Worm (Caenorhabditis elegans): Measurements from ENCODE around the gene F08F3.10.

DNA sequence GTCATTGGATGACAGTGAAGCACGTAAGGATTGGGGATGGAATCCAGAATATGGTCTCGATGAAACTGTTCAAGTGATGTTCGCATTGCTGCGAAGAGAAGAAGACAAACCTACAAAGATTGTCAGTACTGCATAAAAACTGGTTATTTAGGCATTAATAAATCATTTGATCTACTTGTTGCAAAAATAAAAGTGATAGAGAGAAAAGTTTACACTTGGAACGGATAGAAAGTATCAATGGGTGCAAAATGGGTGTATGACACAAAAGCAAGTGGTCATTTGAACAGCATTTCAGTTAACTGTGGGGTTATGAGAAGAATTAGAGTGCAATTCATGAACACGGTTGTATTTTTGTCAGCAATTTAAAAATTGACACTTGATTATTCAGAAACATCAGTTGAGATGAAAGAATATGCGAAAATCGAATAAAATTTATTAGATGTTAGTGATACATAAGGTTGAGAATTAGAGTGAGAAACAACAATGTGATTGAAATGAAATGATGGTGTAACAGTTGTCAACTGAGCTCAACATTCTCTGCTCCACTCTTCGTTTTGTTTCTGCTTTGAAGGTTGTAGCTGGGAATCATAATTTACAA is at the start of gene F08F3.10:
- TF ChIP-seq fkh-10 (GFP tag; optimal IDR thresholded peaks at IDR 0.05) (no peak), ztf-4 (tag; optimal IDR thresholded peaks at IDR 0.05) (no peak), tbx-2 (tag; optimal IDR thresholded peaks at IDR 0.05) (no peak), ama-1 (optimal IDR thresholded peaks at IDR 0.05) (peak; percentile 49), pqm-1 (tag; optimal IDR thresholded peaks at IDR 0.05) (no peak), elt-3 (tag; optimal IDR thresholded peaks at IDR 0.05) (no peak), egl-27 (tag; optimal IDR thresholded peaks at IDR 0.05) (no peak), nhr-25 (tag; optimal IDR thresholded peaks at IDR 0.05) (no peak), fos-1 (tag; optimal IDR thresholded peaks at IDR 0.05) (no peak), ztf-11 (tag; optimal IDR thresholded peaks at IDR 0.05) (no peak), nhr-237 (tag; optimal IDR thresholded peaks at IDR 0.05) (no peak)
